Worm (Caenorhabditis elegans): Measurements from ENCODE around the gene F07H5.7.
A peak's percentile ranks its signal among the peaks of the same experiment; 100 is the strongest.

Gene F07H5.7

ce11 chrII:8751042-8751441, 42.9 kb downstream of the F07H5.7 start (continued):
- TF ChIP-seq lin-1 (GFP tag; IDR thresholded peaks at IDR 0.05), result no peak
- TF ChIP-seq zip-2 (tag; optimal IDR thresholded peaks at IDR 0.05), result no peak
- no peak for TF ChIP-seq gei-8 (GFP tag; optimal IDR thresholded peaks at IDR 0.05)
- no peak for TF ChIP-seq zfp-3 (GFP tag; conservative IDR thresholded peaks at IDR 0.05)
- TF ChIP-seq vab-7 (GFP tag; IDR thresholded peaks at IDR 0.05), result no peak
- peak in 1 of 2 experiments; percentile 47 for TF ChIP-seq unc-62 (GFP tag; optimal IDR thresholded peaks at IDR 0.05 in 1 of 2)
- TF ChIP-seq unc-62 (tag; optimal IDR thresholded peaks at IDR 0.05), result no peak
- no peak for TF ChIP-seq T20F7.1 (GFP tag; optimal IDR thresholded peaks at IDR 0.05)
- TF ChIP-seq ceh-28 (tag; optimal IDR thresholded peaks at IDR 0.05), result no peak
- TF ChIP-seq F44E2.7 (GFP tag; IDR thresholded peaks at IDR 0.05), result no peak
- TF ChIP-seq ceh-82 (tag; optimal IDR thresholded peaks at IDR 0.05), result no peak
- no peak for TF ChIP-seq nhr-25 (tag; optimal IDR thresholded peaks at IDR 0.05; ENCODE audit: borderline replicate concordance, insufficient read depth)
- TF ChIP-seq unc-39 (tag; optimal IDR thresholded peaks at IDR 0.05), result no peak
- TF ChIP-seq ZK546.5 (tag; optimal IDR thresholded peaks at IDR 0.05), result no peak
- peak; percentile 66 for TF ChIP-seq hlh-11 (tag; optimal IDR thresholded peaks at IDR 0.05)
- TF ChIP-seq ama-1 (optimal IDR thresholded peaks at IDR 0.05), result no peak
- peak; percentile 55 for TF ChIP-seq nhr-48 (tag; optimal IDR thresholded peaks at IDR 0.05)
- no peak for TF ChIP-seq saeg-2 (GFP tag; IDR thresholded peaks at IDR 0.05)
- no peak for TF ChIP-seq zfp-2 (tag; optimal IDR thresholded peaks at IDR 0.05)
- no peak for TF ChIP-seq madf-5 (GFP tag; IDR thresholded peaks at IDR 0.05)
- no peak for TF ChIP-seq tra-1 (GFP tag; IDR thresholded peaks at IDR 0.05)
- no peak for TF ChIP-seq nhr-6 (tag; optimal IDR thresholded peaks at IDR 0.05)
- no peak for TF ChIP-seq F49E8.2 (tag; optimal IDR thresholded peaks at IDR 0.05; ENCODE audit: borderline replicate concordance)
- no peak for TF ChIP-seq lin-38 (GFP tag; IDR thresholded peaks at IDR 0.05)
- no peak for TF ChIP-seq nhr-42 (GFP tag; IDR thresholded peaks at IDR 0.05)
- TF ChIP-seq dpl-1 (GFP tag; optimal IDR thresholded peaks at IDR 0.05), result no peak

ce11 chrII:8750056-8750455, 43.9 kb downstream of the F07H5.7 start:
- no peak for TF ChIP-seq pha-4 (GFP tag; IDR thresholded peaks at IDR 0.05)
- no peak for TF ChIP-seq pha-4 (tag; optimal IDR thresholded peaks at IDR 0.05)
- TF ChIP-seq unc-130 (GFP tag; optimal IDR thresholded peaks at IDR 0.05), result no peak
- no peak for TF ChIP-seq set-16 (GFP tag; IDR thresholded peaks at IDR 0.05)

- TF ChIP-seq nhr-42 (GFP tag; IDR thresholded peaks at IDR 0.05), result no peak
- TF ChIP-seq unc-62 (GFP tag; optimal IDR thresholded peaks at IDR 0.05 in 1 of 2), result peak in 1 of 2 experiments; percentile 66
- no peak for TF ChIP-seq unc-62 (tag; optimal IDR thresholded peaks at IDR 0.05)
- no peak for TF ChIP-seq hlh-30 (tag; optimal IDR thresholded peaks at IDR 0.05; ENCODE audit: insufficient read depth)
- peak; percentile 18 for TF ChIP-seq mxl-3 (GFP tag; optimal IDR thresholded peaks at IDR 0.05)
- no peak for TF ChIP-seq F26F4.8 (GFP tag; conservative IDR thresholded peaks at IDR 0.05)
- TF ChIP-seq attf-4 (tag; optimal IDR thresholded peaks at IDR 0.05), result no peak
- TF ChIP-seq hlh-11 (tag; optimal IDR thresholded peaks at IDR 0.05), result peak; percentile 40
- TF ChIP-seq sdz-12 (GFP tag; optimal IDR thresholded peaks at IDR 0.05), result no peak
- no peak for TF ChIP-seq lin-39 (tag; optimal IDR thresholded peaks at IDR 0.05)
Measured at ce11 chrII:8749084-8749483, 44.9 kb downstream of the F07H5.7 start.

ce11 chrII:8748638-8749037, 45.3 kb downstream of the F07H5.7 start:
- no peak for TF ChIP-seq snpc-4 (tag; optimal IDR thresholded peaks at IDR 0.05)
